Worm (Caenorhabditis elegans) whole organism, L2 larva: ENCODE results near the gene ets-4.

Experiments
- C34F6.9 ChIP-seq: fragments of 150-350 bp; optimal IDR thresholded peaks from 2 replicates; lab custom pipeline; 2014; ENCODE audit warnings: missing biosample characterization, missing genetic modification characterization
- Y55F3AM.14 ChIP-seq: fragments of 200-800 bp; sonication (Bioruptor generic); optimal IDR thresholded peaks from 2 replicates; lab custom pipeline; 2018; ENCODE audit warnings: mild to moderate bottlenecking, missing genetic modification characterization, missing compliant biosample characterization
- alr-1 ChIP-seq: fragments of 150-350 bp; optimal IDR thresholded peaks from 2 replicates; lab custom pipeline; 2014; ENCODE audit warnings: missing biosample characterization, missing genetic modification characterization
- aly-2 ChIP-seq: fragments of 150-350 bp; optimal IDR thresholded peaks from 2 replicates; lab custom pipeline; 2014; ENCODE audit warnings: missing biosample characterization, missing genetic modification characterization
- ama-1 ChIP-seq: fragments of 150-350 bp; optimal IDR thresholded peaks from 2 replicates; lab custom pipeline; 2018; ENCODE audit warnings: inconsistent platforms
- blmp-1 ChIP-seq: sonication (generic microtip); optimal IDR thresholded peaks from 2 replicates; lab custom pipeline; 2017; ENCODE audit warnings: missing genetic modification characterization, mild to moderate bottlenecking, missing compliant biosample characterization, antibody characterized with exemption, moderate library complexity; ENCODE audit not compliant: insufficient read depth
- ceh-82 ChIP-seq: fragments of 150-350 bp; optimal IDR thresholded peaks from 2 replicates; lab custom pipeline; 2014; ENCODE audit warnings: missing biosample characterization, missing genetic modification characterization
- crh-2 ChIP-seq: sonication (generic microtip); optimal IDR thresholded peaks from 2 replicates; lab custom pipeline; 2017; ENCODE audit warnings: missing biosample characterization, missing genetic modification characterization
- dmd-4 ChIP-seq: sonication (generic microtip); optimal IDR thresholded peaks from 2 replicates; lab custom pipeline; 2017; ENCODE audit warnings: missing biosample characterization, missing genetic modification characterization
- egl-27 ChIP-seq: sonication (generic microtip); optimal IDR thresholded peaks from 3 replicates; lab custom pipeline; 2017; ENCODE audit warnings: missing biosample characterization, missing genetic modification reagents, missing genetic modification characterization
- elt-1 ChIP-seq: fragments of 150-350 bp; optimal IDR thresholded peaks from 2 replicates; lab custom pipeline; 2014; ENCODE audit warnings: missing biosample characterization, missing genetic modification characterization
- fos-1 ChIP-seq: fragments of 150-350 bp; optimal IDR thresholded peaks from 2 replicates; lab custom pipeline; 2014; ENCODE audit warnings: missing biosample characterization, missing genetic modification characterization
- gmeb-1 ChIP-seq: fragments of 150-350 bp; optimal IDR thresholded peaks from 2 replicates; lab custom pipeline; 2014; ENCODE audit warnings: missing biosample characterization, missing genetic modification characterization
- lin-13 ChIP-seq: fragments of 150-350 bp; optimal IDR thresholded peaks from 2 replicates; lab custom pipeline; 2014; ENCODE audit warnings: missing biosample characterization, missing genetic modification reagents, missing genetic modification characterization
- mab-5 ChIP-seq: fragments of 150-350 bp; optimal IDR thresholded peaks from 2 replicates; lab custom pipeline; 2014; ENCODE audit warnings: missing biosample characterization, missing genetic modification characterization
- mbf-1 ChIP-seq: sonication (generic microtip); optimal IDR thresholded peaks from 2 replicates; lab custom pipeline; 2017; ENCODE audit warnings: missing biosample characterization, missing genetic modification characterization
- nhr-10 ChIP-seq: sonication (generic microtip); optimal IDR thresholded peaks from 2 replicates; lab custom pipeline; 2017; ENCODE audit warnings: missing biosample characterization, missing genetic modification characterization
- nhr-11 ChIP-seq: fragments of 150-350 bp; optimal IDR thresholded peaks from 2 replicates; lab custom pipeline; 2014; ENCODE audit warnings: missing biosample characterization, missing genetic modification characterization
- nhr-129 ChIP-seq: fragments of 150-350 bp; optimal IDR thresholded peaks from 2 replicates; lab custom pipeline; 2014; ENCODE audit warnings: missing biosample characterization, missing genetic modification characterization
- nhr-237 ChIP-seq: fragments of 150-350 bp; optimal IDR thresholded peaks from 2 replicates; lab custom pipeline; 2014; ENCODE audit warnings: missing biosample characterization, missing genetic modification characterization
- nhr-6 ChIP-seq: fragments of 150-350 bp; optimal IDR thresholded peaks from 2 replicates; lab custom pipeline; 2014; ENCODE audit warnings: missing biosample characterization, missing genetic modification characterization
- peb-1 ChIP-seq: fragments of 150-350 bp; optimal IDR thresholded peaks from 2 replicates; lab custom pipeline; 2014; ENCODE audit warnings: missing biosample characterization, missing genetic modification characterization
- sma-3 ChIP-seq: sonication (generic microtip); optimal IDR thresholded peaks from 2 replicates; lab custom pipeline; 2016; ENCODE audit warnings: missing genetic modification reagents, missing genetic modification characterization, missing compliant biosample characterization
- sma-9 ChIP-seq, 2 experiments: fragments of 150-350 bp in 1 of 2; sonication (generic microtip) in 1 of 2; optimal IDR thresholded peaks; 2 replicates each; lab custom pipeline; 2014 to 2016; ENCODE audit warnings: missing genetic modification characterization in 2 of 2, mild to moderate bottlenecking in 1 of 2, missing biosample characterization in 1 of 2, missing compliant biosample characterization in 1 of 2, missing genetic modification reagents in 1 of 2, moderate library complexity in 1 of 2
- snpc-4 ChIP-seq: fragments of 150-350 bp; optimal IDR thresholded peaks from 2 replicates; lab custom pipeline; 2014; ENCODE audit warnings: missing biosample characterization, missing genetic modification characterization
- unc-39 ChIP-seq: fragments of 150-350 bp; optimal IDR thresholded peaks from 2 replicates; lab custom pipeline; 2014; ENCODE audit warnings: missing biosample characterization, missing genetic modification characterization
- unc-55 ChIP-seq: fragments of 150-350 bp; sonication (generic microtip); optimal IDR thresholded peaks from 3 replicates; lab custom pipeline; 2014; ENCODE audit warnings: missing biosample characterization, missing genetic modification reagents, missing genetic modification characterization
- zag-1 ChIP-seq: fragments of 150-350 bp; optimal IDR thresholded peaks from 2 replicates; lab custom pipeline; 2014; ENCODE audit warnings: missing biosample characterization, missing genetic modification characterization
- ztf-4 ChIP-seq: fragments of 150-350 bp; optimal IDR thresholded peaks from 2 replicates; lab custom pipeline; 2014; ENCODE audit warnings: missing biosample characterization, missing genetic modification characterization

ets-4 gene

ce11 chrX:6533038-6533437, 14.4 kb downstream of the ets-4 start:
- TF ChIP-seq ama-1 (lab: Kevin White, UChicago): no peak
- no peak for TF ChIP-seq sma-9 (GFP tag; optimal IDR thresholded peaks at IDR 0.05; lab: Kevin White, UChicago)
- TF ChIP-seq sma-9 (tag; optimal IDR thresholded peaks at IDR 0.05; lab: Kevin White, UChicago): no peak
- no peak for TF ChIP-seq peb-1 (tag; lab: Kevin White, UChicago)
- no peak for TF ChIP-seq nhr-129 (tag; lab: Kevin White, UChicago)
- TF ChIP-seq fos-1 (tag; lab: Kevin White, UChicago): peak; percentile 1

ce11 chrX:6536701-6537279, 18.1 kb downstream of the ets-4 start, which contains the start of gene ilys-5:
TSS of gene ilys-5 (minus strand) at chrX:6536840.
- TF ChIP-seq elt-1 (tag; lab: Kevin White, UChicago) (no peak), fos-1 (tag; lab: Kevin White, UChicago) (peak; percentile 26), mab-5 (no peak), sma-9 (GFP tag; optimal IDR thresholded peaks at IDR 0.05; lab: Kevin White, UChicago) (peak; percentile 68), sma-9 (tag; optimal IDR thresholded peaks at IDR 0.05; lab: Kevin White, UChicago) (no peak), snpc-4 (no peak)

ce11 chrX:6538068-6538467, 19.4 kb downstream of the ets-4 start:
- TF ChIP-seq fos-1 (tag; lab: Kevin White, UChicago): peak; percentile 56
- no peak for TF ChIP-seq nhr-6 (tag; lab: Kevin White, UChicago)
- peak; percentile 11 for TF ChIP-seq sma-9 (GFP tag; optimal IDR thresholded peaks at IDR 0.05; lab: Kevin White, UChicago)
- TF ChIP-seq sma-9 (tag; optimal IDR thresholded peaks at IDR 0.05; lab: Kevin White, UChicago): no peak
- TF ChIP-seq, all 48 proteins: peak for 2

ce11 chrX:6542692-6543091, 24.0 kb downstream of the ets-4 start, which contains the start of gene T14E8.2:
TSS of gene T14E8.2 (plus strand) at chrX:6542992.
- TF ChIP-seq Y55F3AM.14: no peak
- no peak for TF ChIP-seq nhr-237 (tag; lab: Kevin White, UChicago)
- TF ChIP-seq nhr-129 (tag; lab: Kevin White, UChicago): no peak
- TF ChIP-seq lin-13 (GFP tag; lab: Kevin White, UChicago): no peak
- no peak for TF ChIP-seq egl-27 (tag; lab: Kevin White, UChicago)
- no peak for TF ChIP-seq ceh-82 (tag; lab: Kevin White, UChicago)
- TF ChIP-seq nhr-10 (tag; lab: Kevin White, UChicago): no peak
- no peak for TF ChIP-seq unc-55
- no peak for TF ChIP-seq dmd-4 (tag; lab: Kevin White, UChicago)
- no peak for TF ChIP-seq zag-1 (tag; lab: Kevin White, UChicago)
- TF ChIP-seq mbf-1 (tag; lab: Kevin White, UChicago): no peak
- TF ChIP-seq, all 48 proteins: peak for 0

- TF ChIP-seq dmd-4 (tag; lab: Kevin White, UChicago) (no peak), gmeb-1 (tag; lab: Kevin White, UChicago) (no peak)
- TF ChIP-seq, all 48 proteins: peak for 0
These were observed 25.0 kb downstream of the ets-4 start for ce11 chrX:6543665-6544064.

ce11 chrX:6551073-6551652, 32.5 kb downstream of the ets-4 start:
- TF ChIP-seq nhr-129 (tag; lab: Kevin White, UChicago): peak; percentile 43
- TF ChIP-seq C34F6.9 (tag; lab: Kevin White, UChicago): peak; percentile 30
- no peak for TF ChIP-seq alr-1
- TF ChIP-seq blmp-1 (tag; lab: Kevin White, UChicago): peak; percentile 4
- TF ChIP-seq ceh-82 (tag; lab: Kevin White, UChicago): no peak
- TF ChIP-seq lin-13 (GFP tag; lab: Kevin White, UChicago): no peak
- TF ChIP-seq, all 48 proteins: peak for 3

ce11 chrX:6551679-6552078, 33.0 kb downstream of the ets-4 start:
- TF ChIP-seq fos-1 (tag; lab: Kevin White, UChicago) (peak; percentile 81), crh-2 (tag; lab: Kevin White, UChicago) (peak; percentile 41), gmeb-1 (tag; lab: Kevin White, UChicago) (no peak), ztf-4 (tag; lab: Kevin White, UChicago) (no peak), aly-2 (tag; lab: Kevin White, UChicago) (no peak), mbf-1 (tag; lab: Kevin White, UChicago) (no peak), sma-9 (GFP tag; optimal IDR thresholded peaks at IDR 0.05; lab: Kevin White, UChicago) (peak; percentile 57), sma-9 (tag; optimal IDR thresholded peaks at IDR 0.05; lab: Kevin White, UChicago) (no peak), sma-3 (GFP tag; lab: Kevin White, UChicago) (peak; percentile 39), nhr-11 (no peak), Y55F3AM.14 (no peak), nhr-129 (tag; lab: Kevin White, UChicago) (peak; percentile 3), unc-39 (tag; lab: Kevin White, UChicago) (no peak)
